Worm (Caenorhabditis elegans) whole organism, young adult: ENCODE measurements around the gene R05A10.7.

Experiments
- F37B4.10 ChIP-seq: fragments of 200-800 bp; sonication (Bioruptor generic); IDR thresholded peaks from 2 replicates; pipeline ENCODE4 v1.3.6; 2022; ENCODE audit warnings: missing genetic modification characterization, missing compliant biosample characterization
- F39B2.1 ChIP-seq: fragments of 200-800 bp; sonication (Bioruptor generic); IDR thresholded peaks from 2 replicates; pipeline ENCODE4 v1.3.6; 2022; ENCODE audit warnings: missing genetic modification reagents, missing genetic modification characterization, missing compliant biosample characterization
- Y79H2A.3 ChIP-seq: fragments of 200-800 bp; sonication (Bioruptor generic); conservative IDR thresholded peaks from 2 replicates; pipeline ENCODE4 v1.3.6; 2022; ENCODE audit warnings: missing genetic modification reagents, missing genetic modification characterization, missing compliant biosample characterization
- ZK185.1 ChIP-seq: sonication (generic microtip); optimal IDR thresholded peaks from 2 replicates; lab custom pipeline; 2016; ENCODE audit warnings: mild to moderate bottlenecking, missing genetic modification characterization, missing compliant biosample characterization; ENCODE audit not compliant: poor library complexity, severe bottlenecking
- ama-1 ChIP-seq, 3 experiments: fragments of 150-350 bp in 1 of 3; sonication (generic microtip) in 2 of 3; optimal IDR thresholded peaks; 2 replicates each; lab custom pipeline; 2014 to 2018; ENCODE audit warnings: missing biosample characterization in 2 of 3, missing genetic modification characterization in 2 of 3, missing genetic modification reagents in 2 of 3
- ccch-3 ChIP-seq: fragments of 200-800 bp; sonication (Bioruptor generic); optimal IDR thresholded peaks from 2 replicates; lab custom pipeline; 2018; ENCODE audit warnings: mild to moderate bottlenecking, missing genetic modification characterization, missing compliant biosample characterization
- lin-35 ChIP-seq, 3 experiments: fragments of 150-350 bp in 2 of 3; sonication (generic microtip) in 1 of 3; optimal IDR thresholded peaks; 2 replicates each; lab custom pipeline; 2014 to 2018; ENCODE audit warnings: missing biosample characterization in 3 of 3, missing genetic modification characterization in 3 of 3, missing genetic modification reagents in 3 of 3
- nfya-1 ChIP-seq: sonication (generic microtip); optimal IDR thresholded peaks from 2 replicates; lab custom pipeline; 2017; ENCODE audit warnings: antibody characterized with exemption, missing compliant biosample characterization, missing genetic modification characterization, borderline replicate concordance; ENCODE audit not compliant: insufficient read depth
- nfya-2 ChIP-seq: fragments of 200-800 bp; sonication (Bioruptor generic); IDR thresholded peaks from 2 replicates; pipeline ENCODE4 v1.3.6; 2022; ENCODE audit warnings: missing genetic modification reagents, missing genetic modification characterization, missing compliant biosample characterization
- ztf-18 ChIP-seq: sonication (generic microtip); optimal IDR thresholded peaks from 2 replicates; lab custom pipeline; 2016; ENCODE audit warnings: missing genotype, mild to moderate bottlenecking, missing genetic modification characterization, missing compliant biosample characterization
- ztf-22 ChIP-seq: fragments of 200-800 bp; sonication (Bioruptor generic); optimal IDR thresholded peaks from 2 replicates; lab custom pipeline; 2018; ENCODE audit warnings: mild to moderate bottlenecking, missing genetic modification characterization, moderate library complexity, missing compliant biosample characterization

ce11 chrIV:14153261-14153660 is 9.4 kb downstream of the R05A10.7 start, which contains the start of gene oac-38:
- TF ChIP-seq nfya-1 (no peak), lin-35 (GFP tag; optimal IDR thresholded peaks at IDR 0.05; lab: Kevin White, UChicago) (no peak), ZK185.1 (tag; lab: Kevin White, UChicago) (no peak), F37B4.10 (GFP tag; lab: Robert Waterston, UW) (no peak), F39B2.1 (GFP tag; lab: Robert Waterston, UW) (no peak), ama-1 (optimal IDR thresholded peaks at IDR 0.05; lab: Kevin White, UChicago) (no peak), ama-1 (GFP tag; optimal IDR thresholded peaks at IDR 0.05; lab: Kevin White, UChicago) (no peak), ztf-22 (GFP tag; lab: Kevin White, UChicago) (no peak), ztf-18 (tag; lab: Kevin White, UChicago) (no peak), Y79H2A.3 (GFP tag; lab: Robert Waterston, UW) (no peak), ccch-3 (GFP tag; lab: Kevin White, UChicago) (no peak), nfya-2 (no peak)
